Fruit fly (Drosophila melanogaster) whole organism, embryonic: Measurements from ENCODE around the gene CG13144.

Experiments used
- Abd-B ChIP-seq: fragments of 200-800 bp; sonication (Bioruptor generic); optimal IDR thresholded peaks from 2 replicates; lab custom pipeline; 2018; ENCODE audit warnings: missing biosample characterization, mild to moderate bottlenecking, missing genetic modification characterization, moderate library complexity
- CG10147 ChIP-seq: fragments of 200-800 bp; sonication (Bioruptor generic); optimal IDR thresholded peaks from 2 replicates; lab custom pipeline; 2019; ENCODE audit warnings: missing biosample characterization, mild to moderate bottlenecking, missing genetic modification characterization, moderate library complexity
- CG10366 ChIP-seq: fragments of 200-800 bp; sonication (Bioruptor generic); IDR thresholded peaks from 2 replicates; pipeline ENCODE4 v1.3.6; 2022; ENCODE audit warnings: missing biosample characterization, missing genetic modification characterization
- CG4617 ChIP-seq: fragments of 200-800 bp; sonication (Bioruptor generic); optimal IDR thresholded peaks from 3 replicates; lab custom pipeline; 2016; ENCODE audit warnings: missing biosample characterization, missing genetic modification characterization, borderline replicate concordance
- CG6813 ChIP-seq: fragments of 200-800 bp; sonication (Bioruptor generic); optimal IDR thresholded peaks from 2 replicates; lab custom pipeline; 2017; ENCODE audit warnings: missing biosample characterization, missing genetic modification characterization, mild to moderate bottlenecking, moderate library complexity, missing genetic modification reagents
- CG9215 ChIP-seq: fragments of 200-800 bp; sonication (Bioruptor generic); IDR thresholded peaks from 2 replicates; pipeline ENCODE4 v1.3.6; 2022; ENCODE audit warnings: missing biosample characterization, missing genetic modification characterization
- Spps ChIP-seq: fragments of 200-800 bp; sonication (Bioruptor generic); optimal IDR thresholded peaks from 2 replicates; lab custom pipeline; 2018; ENCODE audit warnings: missing biosample characterization, mild to moderate bottlenecking, missing genetic modification characterization
- Stat92E ChIP-seq, 3 experiments: fragments of >200 bp in 2 of 3; fragments of 200-800 bp in 1 of 3; sonication (Bioruptor generic) in 1 of 3; optimal IDR thresholded peaks; 2 replicates each; lab custom pipeline; 2017 to 2019; ENCODE audit warnings: missing biosample characterization in 3 of 3, missing genetic modification characterization in 3 of 3, mild to moderate bottlenecking in 1 of 3, moderate library complexity in 1 of 3
- ash1 ChIP-seq: fragments of 200-800 bp; sonication (Bioruptor generic); optimal IDR thresholded peaks from 2 replicates; lab custom pipeline; 2018; ENCODE audit warnings: missing biosample characterization, mild to moderate bottlenecking, missing genetic modification characterization
- insv ChIP-seq, 2 experiments: fragments of 200-800 bp; sonication (Bioruptor generic); optimal IDR thresholded peaks; 3 replicates each; lab custom pipeline; 2016 to 2018; ENCODE audit warnings: missing biosample characterization in 2 of 2, missing genetic modification characterization in 2 of 2
- klu ChIP-seq: fragments of 200-800 bp; sonication (Bioruptor generic); IDR thresholded peaks from 2 replicates; pipeline ENCODE4 v1.3.6; 2022; ENCODE audit warnings: missing biosample characterization, missing genetic modification characterization
- lbe ChIP-seq: fragments of 200-800 bp; sonication (Bioruptor generic); optimal IDR thresholded peaks from 2 replicates; lab custom pipeline; 2016; ENCODE audit warnings: missing biosample characterization, mild to moderate bottlenecking, missing genetic modification characterization

DNA sequence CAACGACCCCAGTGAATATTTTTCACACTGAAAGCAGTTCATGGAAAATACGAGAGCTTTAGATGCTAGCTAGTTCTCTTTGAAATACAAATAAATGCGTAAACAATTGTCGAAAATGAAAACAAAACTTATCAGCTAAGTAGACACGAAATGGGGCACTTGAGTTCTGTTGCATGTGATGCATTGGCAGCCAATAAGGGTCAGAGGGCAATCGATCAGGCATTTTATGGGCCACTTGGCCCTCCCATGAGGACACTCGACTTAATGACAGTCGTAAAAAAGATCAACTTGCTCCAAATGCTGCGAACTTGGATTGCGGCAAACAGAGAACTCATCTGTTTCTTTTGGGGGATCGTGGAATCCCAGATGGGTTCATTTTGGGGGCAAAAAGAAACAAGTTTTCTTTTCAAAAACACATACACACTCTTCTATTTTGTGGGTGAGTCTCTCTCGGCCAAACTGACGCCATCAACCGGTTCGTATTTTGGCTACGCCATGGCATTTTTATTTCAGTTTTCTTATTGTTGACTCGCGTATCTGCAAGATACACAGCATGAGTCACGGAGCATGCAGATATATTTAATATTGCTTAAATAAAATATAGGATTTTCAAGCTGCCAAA is 12.2 kb upstream of the CG13144 start:
- TF ChIP-seq Spps (tag; lab: Kevin White, UChicago) (no peak), Abd-B (no peak), CG6813 (GFP tag; lab: Kevin White, UChicago) (no peak), ash1 (no peak), Stat92E (GFP tag; optimal IDR thresholded peaks at IDR 0.05; lab: Kevin White, UChicago) (no peak), klu (GFP tag; lab: Robert Waterston, UW) (no peak), CG10147 (no peak), CG4617 (GFP tag; lab: Kevin White, UChicago) (no peak), CG10366 (GFP tag; lab: Robert Waterston, UW) (no peak), insv (GFP tag; optimal IDR thresholded peaks at IDR 0.05; lab: Kevin White, UChicago) (no peak), CG9215 (GFP tag; lab: Robert Waterston, UW) (no peak), lbe (GFP tag; lab: Kevin White, UChicago) (no peak)
